Worm (Caenorhabditis elegans): Measurements from ENCODE around the gene W08F4.3.

DNA sequence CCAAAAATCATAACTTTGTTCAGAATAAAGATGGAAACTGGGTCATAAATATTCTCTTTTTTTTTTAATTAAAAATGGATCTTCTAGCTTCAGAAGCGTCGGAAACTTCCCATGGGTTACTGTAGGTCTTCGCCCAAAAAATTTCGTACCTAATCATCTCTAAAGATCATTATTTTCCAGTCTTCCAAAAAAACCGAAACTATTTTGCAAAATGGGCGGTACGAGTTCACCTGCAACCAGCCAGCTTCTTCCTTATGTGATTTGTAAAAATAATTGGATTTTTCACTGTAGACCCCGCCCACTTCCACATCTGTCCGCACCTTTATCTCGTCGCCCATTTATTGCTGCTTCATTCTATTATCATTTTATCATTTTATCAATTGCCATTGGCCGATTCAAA, 34.0 kb upstream of the W08F4.3 start, which contains the start of gene mlt-10:
- no peak for TF ChIP-seq dmd-9 (GFP tag; IDR thresholded peaks at IDR 0.05)
- no peak for TF ChIP-seq nhr-77 (tag; optimal IDR thresholded peaks at IDR 0.05)
- no peak for TF ChIP-seq lsy-2 (tag; optimal IDR thresholded peaks at IDR 0.05)
- no peak for TF ChIP-seq nhr-6 (tag; optimal IDR thresholded peaks at IDR 0.05)
- TF ChIP-seq madf-9 (GFP tag; conservative IDR thresholded peaks at IDR 0.05), result no peak
- no peak for TF ChIP-seq ctbp-1 (GFP tag; IDR thresholded peaks at IDR 0.05)
- TF ChIP-seq mep-1 (tag; optimal IDR thresholded peaks at IDR 0.05), result no peak
- TF ChIP-seq daf-16 (GFP tag; optimal IDR thresholded peaks at IDR 0.05), result no peak
- no peak for TF ChIP-seq daf-16 (tag; optimal IDR thresholded peaks at IDR 0.05)
- no peak for TF ChIP-seq spr-3 (GFP tag; optimal IDR thresholded peaks at IDR 0.05)
- TF ChIP-seq ceh-44 (GFP tag; IDR thresholded peaks at IDR 0.05), result no peak
- no peak for TF ChIP-seq lin-39 (tag; optimal IDR thresholded peaks at IDR 0.05)
- no peak for TF ChIP-seq zag-1 (tag; optimal IDR thresholded peaks at IDR 0.05)
- no peak for TF ChIP-seq mdl-1 (tag; optimal IDR thresholded peaks at IDR 0.05)
